Worm (Caenorhabditis elegans) whole organism, L4 larva: ENCODE measurements around the gene slc-5A12.
A peak's percentile ranks its signal among the peaks of the same experiment; 100 is the strongest.

Source experiments
- D1046.2 ChIP-seq: fragments of 200-800 bp; sonication (Bioruptor generic); IDR thresholded peaks from 2 replicates; pipeline ENCODE4 v1.3.6; 2022; ENCODE audit warnings: missing genetic modification characterization, missing compliant biosample characterization
- F26F4.8 ChIP-seq: fragments of 200-800 bp; sonication (Bioruptor generic); conservative IDR thresholded peaks from 2 replicates; pipeline ENCODE4 v1.3.6; 2022; ENCODE audit warnings: missing genetic modification characterization, missing compliant biosample characterization
- F49E8.2 ChIP-seq: sonication (generic microtip); optimal IDR thresholded peaks from 2 replicates; lab custom pipeline; 2016; ENCODE audit warnings: missing compliant biosample characterization, mild to moderate bottlenecking, missing genetic modification characterization, borderline replicate concordance
- Y105C5A.15 ChIP-seq: fragments of 200-800 bp; sonication (Bioruptor generic); IDR thresholded peaks from 2 replicates; pipeline ENCODE4 v1.3.6; 2022; ENCODE audit warnings: missing genetic modification characterization, missing compliant biosample characterization
- Y48G9A.11 ChIP-seq: fragments of 200-800 bp; sonication (Bioruptor generic); IDR thresholded peaks from 2 replicates; pipeline ENCODE4 v1.3.6; 2022; ENCODE audit warnings: missing genetic modification reagents, missing genetic modification characterization, missing compliant biosample characterization
- Y5F2A.4 ChIP-seq: fragments of 200-800 bp; sonication (Bioruptor generic); optimal IDR thresholded peaks from 2 replicates; lab custom pipeline; 2018; ENCODE audit warnings: mild to moderate bottlenecking, missing genetic modification characterization, missing compliant biosample characterization
- Y75B8A.6 ChIP-seq: fragments of 200-800 bp; sonication (Bioruptor generic); IDR thresholded peaks from 2 replicates; pipeline ENCODE4 v1.3.6; 2022; ENCODE audit warnings: missing genetic modification reagents, missing genetic modification characterization, missing compliant biosample characterization
- ama-1 ChIP-seq: fragments of 150-350 bp; optimal IDR thresholded peaks from 2 replicates; lab custom pipeline; 2014; ENCODE audit warnings: inconsistent platforms, mixed read lengths
- ceh-20 ChIP-seq: fragments of 200-800 bp; sonication (Bioruptor generic); IDR thresholded peaks from 2 replicates; pipeline ENCODE4 v1.3.6; 2022; ENCODE audit warnings: missing genetic modification reagents, missing genetic modification characterization, missing compliant biosample characterization
- ceh-32 ChIP-seq: sonication (generic microtip); optimal IDR thresholded peaks from 2 replicates; lab custom pipeline; 2016; ENCODE audit warnings: mild to moderate bottlenecking, missing genetic modification characterization, missing compliant biosample characterization; ENCODE audit not compliant: poor library complexity
- ces-1 ChIP-seq: fragments of 150-350 bp; sonication (generic microtip); optimal IDR thresholded peaks from 4 replicates; lab custom pipeline; 2014; ENCODE audit warnings: missing biosample characterization, missing genetic modification reagents, missing genetic modification characterization
- cey-2 ChIP-seq: sonication (generic microtip); optimal IDR thresholded peaks from 3 replicates; lab custom pipeline; 2017; ENCODE audit warnings: missing genetic modification characterization, mild to moderate bottlenecking, missing compliant biosample characterization, antibody characterized with exemption, borderline replicate concordance; ENCODE audit not compliant: insufficient read depth
- ctbp-1 ChIP-seq: fragments of 200-800 bp; sonication (Bioruptor generic); IDR thresholded peaks from 2 replicates; pipeline ENCODE4 v1.3.6; 2022; ENCODE audit warnings: missing genetic modification reagents, missing genetic modification characterization, missing compliant biosample characterization
- daf-16 ChIP-seq, 3 experiments: sonication (generic microtip); optimal IDR thresholded peaks; 2 replicates each; lab custom pipeline; 2016 to 2017; ENCODE audit warnings: missing genetic modification characterization in 3 of 3, missing genetic modification reagents in 3 of 3, mild to moderate bottlenecking in 2 of 3, missing compliant biosample characterization in 2 of 3, missing biosample characterization in 1 of 3, moderate library complexity in 1 of 3
- dpl-1 ChIP-seq: fragments of 150-350 bp; optimal IDR thresholded peaks from 2 replicates; lab custom pipeline; 2014; ENCODE audit warnings: missing biosample characterization, missing genetic modification reagents, missing genetic modification characterization
- dve-1 ChIP-seq: sonication (generic microtip); optimal IDR thresholded peaks from 2 replicates; lab custom pipeline; 2017; ENCODE audit warnings: antibody characterized with exemption, mild to moderate bottlenecking, missing genetic modification characterization, missing compliant biosample characterization; ENCODE audit not compliant: insufficient read depth
- egl-43 ChIP-seq: fragments of 200-800 bp; sonication (Bioruptor generic); IDR thresholded peaks from 2 replicates; pipeline ENCODE4 v1.3.6; 2022; ENCODE audit warnings: missing genetic modification reagents, missing genetic modification characterization, missing compliant biosample characterization
- fkh-10 ChIP-seq: fragments of 150-350 bp; optimal IDR thresholded peaks from 2 replicates; lab custom pipeline; 2014; ENCODE audit warnings: missing biosample characterization, missing genetic modification reagents, missing genetic modification characterization
- fos-1 ChIP-seq: fragments of 150-350 bp; optimal IDR thresholded peaks from 2 replicates; lab custom pipeline; 2014; ENCODE audit warnings: missing biosample characterization, missing genetic modification characterization
- hlh-11 ChIP-seq: fragments of 200-800 bp; sonication (Bioruptor generic); optimal IDR thresholded peaks from 2 replicates; lab custom pipeline; 2018; ENCODE audit warnings: mild to moderate bottlenecking, missing genetic modification characterization, missing compliant biosample characterization
- lin-1 ChIP-seq: fragments of 200-800 bp; sonication (Bioruptor generic); IDR thresholded peaks from 2 replicates; pipeline ENCODE4 v1.3.6; 2022; ENCODE audit warnings: missing genetic modification reagents, missing genetic modification characterization, missing compliant biosample characterization
- lin-13 ChIP-seq: fragments of 150-350 bp; optimal IDR thresholded peaks from 2 replicates; lab custom pipeline; 2014; ENCODE audit warnings: missing biosample characterization, missing genetic modification reagents, missing genetic modification characterization
- lin-29 ChIP-seq: fragments of 200-800 bp; sonication (Bioruptor generic); IDR thresholded peaks from 2 replicates; pipeline ENCODE4 v1.3.6; 2022; ENCODE audit warnings: missing genetic modification reagents, missing genetic modification characterization, missing compliant biosample characterization
- lin-38 ChIP-seq: fragments of 200-800 bp; sonication (Bioruptor generic); IDR thresholded peaks from 2 replicates; pipeline ENCODE4 v1.3.6; 2022; ENCODE audit warnings: missing genetic modification reagents, missing genetic modification characterization, missing compliant biosample characterization
- lin-39 ChIP-seq: fragments of 150-350 bp; optimal IDR thresholded peaks from 2 replicates; lab custom pipeline; 2014; ENCODE audit warnings: missing biosample characterization, missing genetic modification reagents, missing genetic modification characterization
- lir-3 ChIP-seq: sonication (generic microtip); optimal IDR thresholded peaks from 2 replicates; lab custom pipeline; 2016; ENCODE audit warnings: mild to moderate bottlenecking, missing genetic modification characterization, missing compliant biosample characterization
- lsy-2 ChIP-seq, 2 experiments: fragments of 150-350 bp in 1 of 2; sonication (generic microtip) in 1 of 2; optimal IDR thresholded peaks; 2 replicates each; lab custom pipeline; 2014 to 2017; ENCODE audit warnings: missing biosample characterization in 2 of 2, missing genetic modification characterization in 2 of 2
- madf-5 ChIP-seq, 2 experiments: fragments of 200-800 bp; sonication (Bioruptor generic); IDR thresholded peaks; 2 replicates each; pipeline ENCODE4 v1.3.6; 2022; ENCODE audit warnings: missing compliant biosample characterization in 2 of 2, missing genetic modification characterization in 2 of 2
- madf-9 ChIP-seq: fragments of 200-800 bp; sonication (Bioruptor generic); conservative IDR thresholded peaks from 2 replicates; pipeline ENCODE4 v1.3.6; 2022; ENCODE audit warnings: missing genetic modification reagents, missing genetic modification characterization, missing compliant biosample characterization
- mdl-1 ChIP-seq, 2 experiments: fragments of 150-350 bp in 1 of 2; sonication (generic microtip) in 1 of 2; optimal IDR thresholded peaks; 2 replicates each; lab custom pipeline; 2014 to 2017; ENCODE audit warnings: missing biosample characterization in 2 of 2, missing genetic modification characterization in 2 of 2
- mdt-29 ChIP-seq: fragments of 200-800 bp; sonication (Bioruptor generic); IDR thresholded peaks from 2 replicates; pipeline ENCODE4 v1.3.6; 2022; ENCODE audit warnings: missing genetic modification reagents, missing genetic modification characterization, missing compliant biosample characterization
- mxl-2 ChIP-seq: fragments of 200-800 bp; sonication (Bioruptor generic); conservative IDR thresholded peaks from 2 replicates; pipeline ENCODE4 v1.3.6; 2022; ENCODE audit warnings: missing genetic modification reagents, missing genetic modification characterization, missing compliant biosample characterization
- mxl-3 ChIP-seq: fragments of 200-800 bp; sonication (Bioruptor generic); optimal IDR thresholded peaks from 2 replicates; lab custom pipeline; 2018; ENCODE audit warnings: mild to moderate bottlenecking, missing genetic modification characterization, missing compliant biosample characterization
- nhr-10 ChIP-seq: fragments of 150-350 bp; optimal IDR thresholded peaks from 2 replicates; lab custom pipeline; 2014; ENCODE audit warnings: missing biosample characterization, missing genetic modification characterization
- nhr-11 ChIP-seq: fragments of 150-350 bp; optimal IDR thresholded peaks from 2 replicates; lab custom pipeline; 2014; ENCODE audit warnings: missing biosample characterization, missing genetic modification characterization
- nhr-111 ChIP-seq: fragments of 200-800 bp; sonication (Bioruptor generic); optimal IDR thresholded peaks from 2 replicates; lab custom pipeline; 2018; ENCODE audit warnings: mild to moderate bottlenecking, missing genetic modification characterization, missing compliant biosample characterization
- nhr-28 ChIP-seq: fragments of 150-350 bp; optimal IDR thresholded peaks from 2 replicates; lab custom pipeline; 2014; ENCODE audit warnings: missing biosample characterization, missing genetic modification characterization
- nhr-41 ChIP-seq: fragments of 200-800 bp; sonication (Bioruptor generic); IDR thresholded peaks from 2 replicates; pipeline ENCODE4 v1.3.6; 2022; ENCODE audit warnings: missing genetic modification reagents, missing genetic modification characterization, missing compliant biosample characterization
- nhr-42 ChIP-seq: fragments of 200-800 bp; sonication (Bioruptor generic); IDR thresholded peaks from 2 replicates; pipeline ENCODE4 v1.3.6; 2022; ENCODE audit warnings: missing genetic modification characterization, missing compliant biosample characterization
- nhr-6 ChIP-seq: fragments of 150-350 bp; optimal IDR thresholded peaks from 2 replicates; lab custom pipeline; 2014; ENCODE audit warnings: missing biosample characterization, missing genetic modification characterization
- nhr-77 ChIP-seq: fragments of 150-350 bp; optimal IDR thresholded peaks from 2 replicates; lab custom pipeline; 2014; ENCODE audit warnings: missing biosample characterization, missing genetic modification characterization
- pqm-1 ChIP-seq: sonication (generic microtip); optimal IDR thresholded peaks from 2 replicates; lab custom pipeline; 2017; ENCODE audit warnings: missing biosample characterization, missing genetic modification characterization
- rbr-2 ChIP-seq: sonication (generic microtip); optimal IDR thresholded peaks from 2 replicates; lab custom pipeline; 2016; ENCODE audit warnings: missing genotype, missing genetic modification characterization, missing compliant biosample characterization
- set-16 ChIP-seq: fragments of 200-800 bp; sonication (Bioruptor generic); IDR thresholded peaks from 2 replicates; pipeline ENCODE4 v1.3.6; 2022; ENCODE audit warnings: missing genetic modification reagents, missing genetic modification characterization, missing compliant biosample characterization
- snpc-1.2 ChIP-seq: fragments of 200-800 bp; sonication (Bioruptor generic); IDR thresholded peaks from 2 replicates; pipeline ENCODE4 v1.3.6; 2022; ENCODE audit warnings: missing genetic modification reagents, missing genetic modification characterization, missing compliant biosample characterization
- snpc-4 ChIP-seq: fragments of 150-350 bp; optimal IDR thresholded peaks from 2 replicates; lab custom pipeline; 2014; ENCODE audit warnings: missing biosample characterization, missing genetic modification characterization
- unc-130 ChIP-seq: sonication (generic microtip); optimal IDR thresholded peaks from 2 replicates; lab custom pipeline; 2016; ENCODE audit warnings: missing genetic modification reagents, missing genetic modification characterization, missing compliant biosample characterization
- unc-39 ChIP-seq: sonication (generic microtip); optimal IDR thresholded peaks from 2 replicates; lab custom pipeline; 2017; ENCODE audit warnings: missing biosample characterization, missing genetic modification characterization
- zag-1 ChIP-seq: fragments of 150-350 bp; optimal IDR thresholded peaks from 2 replicates; lab custom pipeline; 2014; ENCODE audit warnings: missing biosample characterization, missing genetic modification characterization
- zip-2 ChIP-seq: fragments of 150-350 bp; optimal IDR thresholded peaks from 2 replicates; lab custom pipeline; 2014; ENCODE audit warnings: missing biosample characterization, missing genetic modification characterization

The slc-5A12 gene

ce11 chrIV:11952612-11953299, 15.5 kb downstream of the slc-5A12 start, which contains the start of gene gdh-1 (continued):
- TF ChIP-seq nhr-11 (no peak), F49E8.2 (tag; lab: Kevin White, UChicago) (no peak), nhr-10 (tag; lab: Kevin White, UChicago) (no peak), zag-1 (no peak), F26F4.8 (GFP tag; lab: Robert Waterston, UW) (no peak), lsy-2 (tag; optimal IDR thresholded peaks at IDR 0.05; lab: Kevin White, UChicago) (peak in 1 of 2 experiments; percentile 56), pqm-1 (tag; lab: Kevin White, UChicago) (peak; percentile 5), daf-16 (GFP tag; optimal IDR thresholded peaks at IDR 0.05; lab: Kevin White, UChicago) (no peak), daf-16 (tag; optimal IDR thresholded peaks at IDR 0.05; lab: Kevin White, UChicago) (peak; percentile 60), unc-39 (no peak), mxl-2 (no peak), zip-2 (tag; lab: Kevin White, UChicago) (no peak), cey-2 (tag; lab: Kevin White, UChicago) (no peak), nhr-111 (GFP tag; lab: Kevin White, UChicago) (no peak), lir-3 (tag; lab: Kevin White, UChicago) (no peak), ceh-20 (GFP tag; lab: Robert Waterston, UW) (0 out of 2 replicates have a peak, but pooled peaks have one; percentile 23), dpl-1 (no peak), D1046.2 (GFP tag; lab: Robert Waterston, UW) (no peak), ces-1 (GFP tag; lab: Kevin White, UChicago) (no peak), snpc-4 (tag; lab: Kevin White, UChicago) (no peak), unc-130 (no peak), snpc-1.2 (GFP tag; lab: Robert Waterston, UW) (0 out of 2 replicates have a peak, but pooled peaks have one; percentile 15), ctbp-1 (GFP tag; lab: Robert Waterston, UW) (no peak), nhr-6 (no peak), mxl-3 (GFP tag; lab: Kevin White, UChicago) (no peak), mdl-1 (tag; optimal IDR thresholded peaks at IDR 0.05; lab: Kevin White, UChicago) (peak in 1 of 2 experiments; percentile 58), lin-39 (no peak), dve-1 (tag; lab: Kevin White, UChicago) (peak; percentile 57), ceh-32 (tag; lab: Kevin White, UChicago) (no peak), hlh-11 (tag; lab: Kevin White, UChicago) (peak; percentile 66), nhr-77 (no peak), lin-38 (no peak), set-16 (GFP tag; lab: Robert Waterston, UW) (no peak), nhr-28 (tag; lab: Kevin White, UChicago) (peak; percentile 74), lin-1 (GFP tag; lab: Robert Waterston, UW) (no peak), madf-9 (GFP tag; lab: Robert Waterston, UW) (no peak), fos-1 (tag; lab: Kevin White, UChicago) (no peak), Y105C5A.15 (GFP tag; lab: Robert Waterston, UW) (no peak), lin-13 (GFP tag; lab: Kevin White, UChicago) (no peak), ama-1 (peak; percentile 84), Y5F2A.4 (GFP tag; lab: Kevin White, UChicago) (no peak), nhr-41 (no peak), Y48G9A.11 (GFP tag; lab: Robert Waterston, UW) (no peak), mdt-29 (GFP tag; lab: Robert Waterston, UW) (no peak), rbr-2 (tag; lab: Kevin White, UChicago) (no peak), Y75B8A.6 (GFP tag; lab: Robert Waterston, UW) (no peak), fkh-10 (no peak), nhr-42 (GFP tag; lab: Robert Waterston, UW) (no peak), madf-5 (GFP tag; IDR thresholded peaks at IDR 0.05; lab: Robert Waterston, UW) (no peak), egl-43 (no peak), lin-29 (GFP tag; lab: Robert Waterston, UW) (no peak)
